Fruit fly (Drosophila melanogaster): ENCODE measurements around the gene Sol1.

The Sol1 gene

DNA sequence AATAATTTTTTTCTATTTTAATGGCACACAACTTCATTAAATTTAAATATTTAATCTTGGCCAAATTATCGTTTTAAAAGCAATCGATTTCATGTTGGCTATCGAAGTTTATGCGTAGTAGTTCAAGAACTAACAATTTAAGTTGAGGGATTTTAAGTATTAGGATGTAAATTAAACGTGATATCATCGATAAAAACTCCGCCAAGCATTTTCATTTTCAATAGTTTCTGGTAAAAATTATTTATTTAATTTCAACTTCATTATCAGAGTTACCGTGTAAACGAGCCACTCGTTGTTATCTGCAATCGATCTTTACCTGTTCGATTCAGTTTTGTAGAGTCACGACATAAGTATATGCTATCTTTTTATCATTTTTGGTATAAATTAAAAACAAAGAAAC lies 16.9 kb downstream of the Sol1 start (continued):
- TF ChIP-seq CG33213 (GFP tag; optimal IDR thresholded peaks at IDR 0.05) (peak; percentile 99), Dip2 (GFP tag; IDR thresholded peaks at IDR 0.05) (peak; percentile 56; the same call in 1 of the 2 replicates), CG1647 (GFP tag; optimal IDR thresholded peaks at IDR 0.05) (peak; percentile 98), CG42726 (GFP tag; IDR thresholded peaks at IDR 0.05; ENCODE audit: partially characterized antibody) (no peak), CG11560 (tag; IDR thresholded peaks at IDR 0.05) (peak; percentile 65; the same call in 2 of the 3 replicates), CG9727 (GFP tag; optimal IDR thresholded peaks at IDR 0.05) (peak; percentile 98), oc (tag; optimal IDR thresholded peaks at IDR 0.05) (peak; percentile 98), CG17802 (tag; optimal IDR thresholded peaks at IDR 0.05) (peak; percentile 89), cg (GFP tag; optimal IDR thresholded peaks at IDR 0.05) (no peak), Drgx (GFP tag; IDR thresholded peaks at IDR 0.05) (peak; percentile 93), Bgb (GFP tag; IDR thresholded peaks at IDR 0.05; ENCODE audit: partially characterized antibody) (no peak), Hmx (GFP tag; optimal IDR thresholded peaks at IDR 0.05) (peak; percentile 87), sna (GFP tag; IDR thresholded peaks at IDR 0.05; ENCODE audit: partially characterized antibody) (no peak), Lhr (GFP tag; optimal IDR thresholded peaks at IDR 0.05) (peak; percentile 92), org-1 (GFP tag; optimal IDR thresholded peaks at IDR 0.05) (peak; percentile 90), CG2116 (GFP tag; optimal IDR thresholded peaks at IDR 0.05) (peak; percentile 91), CkIIα-i1 (GFP tag; IDR thresholded peaks at IDR 0.05) (peak; percentile 71; the same call in 1 of the 2 replicates), bbx (GFP tag; IDR thresholded peaks at IDR 0.05; ENCODE audit: partially characterized antibody) (no peak), CG10979 (tag; optimal IDR thresholded peaks at IDR 0.05) (peak; percentile 99), CG10321 (GFP tag; IDR thresholded peaks at IDR 0.05) (peak; percentile 81), Mes4 (GFP tag; optimal IDR thresholded peaks at IDR 0.05) (peak; percentile 93), CG17568 (GFP tag; optimal IDR thresholded peaks at IDR 0.05) (peak; percentile 97), gcm (GFP tag; optimal IDR thresholded peaks at IDR 0.05) (peak; percentile 98), CG10959 (GFP tag; IDR thresholded peaks at IDR 0.05) (peak; percentile 96), ab (GFP tag; optimal IDR thresholded peaks at IDR 0.05) (peak; percentile 73), dmrt99B (tag; optimal IDR thresholded peaks at IDR 0.05) (peak; percentile 100), CG30431 (GFP tag; optimal IDR thresholded peaks at IDR 0.05) (peak; percentile 94), jing (GFP tag; optimal IDR thresholded peaks at IDR 0.05) (peak; percentile 93), CG18262 (tag; optimal IDR thresholded peaks at IDR 0.05) (peak; percentile 99), CG10543 (GFP tag; optimal IDR thresholded peaks at IDR 0.05) (peak; percentile 100), CG6765 (GFP tag; optimal IDR thresholded peaks at IDR 0.05) (peak; percentile 99), CG10565 (GFP tag; optimal IDR thresholded peaks at IDR 0.05) (peak; percentile 98), dm (GFP tag; optimal IDR thresholded peaks at IDR 0.05) (peak; percentile 85), scrt (GFP tag; optimal IDR thresholded peaks at IDR 0.05) (peak; percentile 99), bcd (GFP tag; optimal IDR thresholded peaks at IDR 0.05) (peak; percentile 97), CG10462 (GFP tag; optimal IDR thresholded peaks at IDR 0.05) (peak; percentile 93), CG11247 (GFP tag; IDR thresholded peaks at IDR 0.05) (peak; percentile 90), disco-r (GFP tag; optimal IDR thresholded peaks at IDR 0.05) (peak; percentile 86), Doc3 (GFP tag; IDR thresholded peaks at IDR 0.05; ENCODE audit: partially characterized antibody) (0 out of 3 replicates have a peak, but pooled peaks have one; percentile 44), sima (GFP tag; optimal IDR thresholded peaks at IDR 0.05) (peak; percentile 91), ken (GFP tag; IDR thresholded peaks at IDR 0.05) (peak; percentile 96), Sry-δ (GFP tag; optimal IDR thresholded peaks at IDR 0.05) (peak; percentile 66), zfh1 (GFP tag; IDR thresholded peaks at IDR 0.05) (peak; percentile 99), CG17912 (GFP tag; optimal IDR thresholded peaks at IDR 0.05) (peak; percentile 98), peb (GFP tag; IDR thresholded peaks at IDR 0.05) (peak; percentile 92), CG18476 (GFP tag; optimal IDR thresholded peaks at IDR 0.05) (peak; percentile 100), PHDP (tag; optimal IDR thresholded peaks at IDR 0.05) (peak; percentile 99), rib (GFP tag; IDR thresholded peaks at IDR 0.05) (peak; percentile 86), dysf (GFP tag; IDR thresholded peaks at IDR 0.05) (peak; percentile 97), CG2889 (GFP tag; IDR thresholded peaks at IDR 0.05) (peak; percentile 86)

All from whole organism, embryonic.